Fruit fly (Drosophila melanogaster): Measurements from ENCODE around the gene Gr64c.
A peak's percentile ranks its signal among the peaks of the same experiment; 100 is the strongest.

The Gr64c gene

DNA sequence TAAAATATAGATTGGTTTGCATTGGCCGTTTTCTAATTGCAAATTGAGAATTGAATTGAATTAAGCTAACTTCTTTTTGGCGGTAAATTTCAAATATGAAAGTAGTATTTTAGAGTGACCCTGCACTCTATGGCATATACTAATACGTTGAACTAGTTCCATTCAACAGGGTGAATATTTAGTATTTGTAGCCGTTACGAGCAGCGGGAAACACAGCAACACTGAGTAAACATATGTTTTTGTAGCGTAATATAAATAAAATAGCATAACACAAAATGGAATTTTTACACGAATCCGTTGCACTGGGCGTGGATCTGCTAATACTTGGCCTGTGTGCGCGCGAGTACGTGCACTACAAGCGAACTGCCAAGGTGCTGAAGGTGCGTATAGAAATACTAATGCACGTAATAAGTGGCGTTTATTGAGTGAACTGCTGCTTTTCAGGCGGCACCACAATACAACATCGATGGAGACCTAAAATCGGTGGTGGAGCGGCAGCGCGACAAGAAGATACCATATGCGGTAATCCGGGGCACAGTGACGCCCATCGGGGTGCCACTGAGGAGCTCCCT is 7.1 kb upstream of the Gr64c start, which contains the start of gene Mul1 (continued):
- TF ChIP-seq scrt (GFP tag; optimal IDR thresholded peaks at IDR 0.05): peak; percentile 83
- TF ChIP-seq sens (GFP tag): peak; percentile 53
- TF ChIP-seq Sin3A (optimal IDR thresholded peaks at IDR 0.05): peak; percentile 3
- no peak for TF ChIP-seq Atf-2 (GFP tag; optimal IDR thresholded peaks at IDR 0.05)
- peak; percentile 10 for TF ChIP-seq PHDP (tag; optimal IDR thresholded peaks at IDR 0.05)
- peak; percentile 37 for TF ChIP-seq nmo (GFP tag; optimal IDR thresholded peaks at IDR 0.05)
- peak; percentile 99 for TF ChIP-seq CG15514 (GFP tag; optimal IDR thresholded peaks at IDR 0.05)
- no peak for TF ChIP-seq CG4360 (GFP tag; IDR thresholded peaks at IDR 0.05)
- 0 out of 3 replicates have a peak, but pooled peaks have one; percentile 33 for TF ChIP-seq Opbp (GFP tag; IDR thresholded peaks at IDR 0.05; ENCODE audit: partially characterized antibody)
- no peak for TF ChIP-seq CG11456 (GFP tag; IDR thresholded peaks at IDR 0.05)
- no peak for TF ChIP-seq Spps (tag; optimal IDR thresholded peaks at IDR 0.05)
- TF ChIP-seq CG10267 (tag; optimal IDR thresholded peaks at IDR 0.05): peak; percentile 19
- peak; percentile 18 for TF ChIP-seq CG13624 (GFP tag; optimal IDR thresholded peaks at IDR 0.05)
- TF ChIP-seq CoRest (tag; optimal IDR thresholded peaks at IDR 0.05): peak; percentile 11
- peak; percentile 36 for TF ChIP-seq BEAF-32 (GFP tag; optimal IDR thresholded peaks at IDR 0.05)
- no peak for TF ChIP-seq sqz (GFP tag; optimal IDR thresholded peaks at IDR 0.05)
- TF ChIP-seq CG17829 (tag; optimal IDR thresholded peaks at IDR 0.05): peak; percentile 12
- TF ChIP-seq Sox100B (GFP tag; optimal IDR thresholded peaks at IDR 0.05): no peak
- no peak for TF ChIP-seq CG8290 (GFP tag; optimal IDR thresholded peaks at IDR 0.05)
- TF ChIP-seq CG8290 (tag; optimal IDR thresholded peaks at IDR 0.05): peak in 1 of 2 experiments; percentile 45
- no peak for TF ChIP-seq CG3163 (GFP tag; optimal IDR thresholded peaks at IDR 0.05)
- TF ChIP-seq stwl (tag; optimal IDR thresholded peaks at IDR 0.05): peak; percentile 86
- TF ChIP-seq Stat92E (GFP tag; optimal IDR thresholded peaks at IDR 0.05): no peak
- TF ChIP-seq HLH4C (GFP tag; IDR thresholded peaks at IDR 0.05; ENCODE audit: partially characterized antibody): 0 out of 3 replicates have a peak, but pooled peaks have one; percentile 26
- peak; percentile 42 for TF ChIP-seq YL-1 (GFP tag; optimal IDR thresholded peaks at IDR 0.05)
- TF ChIP-seq CG10462 (GFP tag; optimal IDR thresholded peaks at IDR 0.05): no peak
- peak; percentile 54 for TF ChIP-seq CG33213 (GFP tag; optimal IDR thresholded peaks at IDR 0.05)
- TF ChIP-seq CG7372 (GFP tag; IDR thresholded peaks at IDR 0.05): no peak
- TF ChIP-seq amos (GFP tag; IDR thresholded peaks at IDR 0.05; ENCODE audit: partially characterized antibody): peak; percentile 38; the same call in 1 of the 2 replicates
- TF ChIP-seq nerfin-1 (tag; optimal IDR thresholded peaks at IDR 0.05): peak; percentile 51
- TF ChIP-seq pzg (GFP tag; optimal IDR thresholded peaks at IDR 0.05): peak; percentile 92
- TF ChIP-seq pnt (GFP tag; optimal IDR thresholded peaks at IDR 0.05): no peak
- TF ChIP-seq CG4707 (GFP tag; optimal IDR thresholded peaks at IDR 0.05): no peak
- peak; percentile 22; the same call in 1 of the 2 replicates for TF ChIP-seq CG10366 (GFP tag; IDR thresholded peaks at IDR 0.05)
- TF ChIP-seq CG34224 (GFP tag; IDR thresholded peaks at IDR 0.05; ENCODE audit: partially characterized antibody): peak; percentile 15; the same call in 1 of the 3 replicates
- TF ChIP-seq Ets97D (GFP tag; optimal IDR thresholded peaks at IDR 0.05): peak; percentile 43
- TF ChIP-seq sd (tag; optimal IDR thresholded peaks at IDR 0.05): peak; percentile 10
- peak; percentile 84 for TF ChIP-seq Myb (GFP tag; optimal IDR thresholded peaks at IDR 0.05)
- no peak for TF ChIP-seq sim (GFP tag; IDR thresholded peaks at IDR 0.05)
- no peak for TF ChIP-seq vnd (GFP tag; IDR thresholded peaks at IDR 0.05; ENCODE audit: partially characterized antibody)
- TF ChIP-seq CG11695 (GFP tag; IDR thresholded peaks at IDR 0.05): no peak
- TF ChIP-seq CG2116 (GFP tag; optimal IDR thresholded peaks at IDR 0.05): peak; percentile 42
- TF ChIP-seq Hmr (GFP tag; optimal IDR thresholded peaks at IDR 0.05): peak; percentile 17
- TF ChIP-seq Med (GFP tag): peak; percentile 75
- peak; percentile 78 for TF ChIP-seq CG9797 (GFP tag; optimal IDR thresholded peaks at IDR 0.05)
- TF ChIP-seq CG6254 (GFP tag; optimal IDR thresholded peaks at IDR 0.05): peak; percentile 36
- no peak for TF ChIP-seq CG42726 (GFP tag; IDR thresholded peaks at IDR 0.05; ENCODE audit: partially characterized antibody)
- TF ChIP-seq CG13424 (tag; optimal IDR thresholded peaks at IDR 0.05): no peak
- peak; percentile 35 for TF ChIP-seq HmgZ (tag; optimal IDR thresholded peaks at IDR 0.05)

Measured in whole organism, embryonic.